Fruit fly (Drosophila melanogaster) whole organism, embryonic: ENCODE data around the gene Tsr1.

Experiments
- ATbp ChIP-seq: fragments of 200-800 bp; sonication (Bioruptor generic); optimal IDR thresholded peaks from 2 replicates; lab custom pipeline; 2017; ENCODE audit warnings: missing biosample characterization, mild to moderate bottlenecking, missing genetic modification characterization, missing genetic modification reagents
- CG10654 ChIP-seq: fragments of 200-800 bp; sonication (Bioruptor generic); optimal IDR thresholded peaks from 2 replicates; lab custom pipeline; 2016; ENCODE audit warnings: missing biosample characterization, missing genetic modification characterization
- CG12104 ChIP-seq: fragments of 200-800 bp; sonication (Bioruptor generic); optimal IDR thresholded peaks from 3 replicates; lab custom pipeline; 2016; ENCODE audit warnings: missing biosample characterization, missing genetic modification characterization
- CG12659 ChIP-seq: fragments of 200-800 bp; sonication (Bioruptor generic); optimal IDR thresholded peaks from 3 replicates; lab custom pipeline; 2017; ENCODE audit warnings: mild to moderate bottlenecking, missing biosample characterization, missing genetic modification reagents, missing genetic modification characterization
- CG1602 ChIP-seq: fragments of 200-800 bp; sonication (Bioruptor generic); optimal IDR thresholded peaks from 3 replicates; lab custom pipeline; 2016; ENCODE audit warnings: missing biosample characterization, missing genetic modification characterization
- CG16779 ChIP-seq: fragments of 200-800 bp; sonication (Bioruptor generic); IDR thresholded peaks from 2 replicates; pipeline ENCODE4 v1.3.6; 2022; ENCODE audit warnings: missing biosample characterization, missing genetic modification characterization
- CG17359 ChIP-seq: fragments of 200-800 bp; sonication (Bioruptor generic); optimal IDR thresholded peaks from 3 replicates; lab custom pipeline; 2018; ENCODE audit warnings: missing biosample characterization, mild to moderate bottlenecking, missing genetic modification characterization, moderate library complexity
- CG17912 ChIP-seq: fragments of 200-800 bp; sonication (Bioruptor generic); optimal IDR thresholded peaks from 2 replicates; lab custom pipeline; 2018; ENCODE audit warnings: missing biosample characterization, mild to moderate bottlenecking, missing genetic modification characterization
- CG2889 ChIP-seq: fragments of 200-800 bp; sonication (Bioruptor generic); IDR thresholded peaks from 3 replicates; pipeline ENCODE4 v1.3.6; 2022; ENCODE audit warnings: missing biosample characterization, missing genetic modification characterization
- CG31388 ChIP-seq: fragments of 200-800 bp; sonication (Bioruptor generic); optimal IDR thresholded peaks from 2 replicates; lab custom pipeline; 2016; ENCODE audit warnings: missing biosample characterization, missing genetic modification characterization
- CG3281 ChIP-seq: fragments of 200-800 bp; sonication (Bioruptor generic); optimal IDR thresholded peaks from 3 replicates; lab custom pipeline; 2017; ENCODE audit warnings: missing biosample characterization, mild to moderate bottlenecking, missing genetic modification characterization
- CG33213 ChIP-seq: fragments of 200-800 bp; sonication (Bioruptor generic); optimal IDR thresholded peaks from 3 replicates; lab custom pipeline; 2016; ENCODE audit warnings: missing biosample characterization, missing genetic modification characterization
- CG34224 ChIP-seq: fragments of 200-800 bp; sonication (Bioruptor generic); IDR thresholded peaks from 3 replicates; pipeline ENCODE4 v1.3.6; 2022; ENCODE audit warnings: missing biosample characterization, missing genetic modification characterization; ENCODE audit not compliant: partially characterized antibody
- CG4404 ChIP-seq: fragments of 200-800 bp; sonication (Bioruptor generic); IDR thresholded peaks from 2 replicates; pipeline ENCODE4 v1.3.6; 2022; ENCODE audit warnings: missing biosample characterization, missing genetic modification characterization
- CG4617 ChIP-seq: fragments of 200-800 bp; sonication (Bioruptor generic); optimal IDR thresholded peaks from 3 replicates; lab custom pipeline; 2016; ENCODE audit warnings: missing biosample characterization, missing genetic modification characterization, borderline replicate concordance
- CG6854 ChIP-seq: fragments of 200-800 bp; sonication (Bioruptor generic); optimal IDR thresholded peaks from 3 replicates; lab custom pipeline; 2017; ENCODE audit warnings: missing biosample characterization, mild to moderate bottlenecking, missing genetic modification characterization
- CG7839 ChIP-seq: fragments of 200-800 bp; sonication (Bioruptor generic); optimal IDR thresholded peaks from 3 replicates; lab custom pipeline; 2018; ENCODE audit warnings: missing biosample characterization, mild to moderate bottlenecking, missing genetic modification characterization, moderate library complexity
- CG8359 ChIP-seq: fragments of 200-800 bp; sonication (Bioruptor generic); optimal IDR thresholded peaks from 2 replicates; lab custom pipeline; 2017; ENCODE audit warnings: missing biosample characterization, mild to moderate bottlenecking, missing genetic modification characterization, borderline replicate concordance
- CG9609 ChIP-seq: fragments of 200-800 bp; sonication (Bioruptor generic); optimal IDR thresholded peaks from 3 replicates; lab custom pipeline; 2016; ENCODE audit warnings: missing biosample characterization, missing genetic modification characterization
- Dad ChIP-seq: fragments of 200-800 bp; sonication (Bioruptor generic); optimal IDR thresholded peaks from 3 replicates; lab custom pipeline; 2016; ENCODE audit warnings: missing biosample characterization, missing genetic modification characterization
- Fer2 ChIP-seq: fragments of 200-800 bp; sonication (Bioruptor generic); optimal IDR thresholded peaks from 2 replicates; lab custom pipeline; 2018; ENCODE audit warnings: missing biosample characterization, mild to moderate bottlenecking, missing genetic modification characterization, moderate library complexity
- Gug ChIP-seq: fragments of 200-800 bp; sonication (Bioruptor generic); IDR thresholded peaks from 4 replicates; pipeline ENCODE4 v1.3.6; 2022; ENCODE audit warnings: missing biosample characterization, missing genetic modification characterization
- Med ChIP-seq: fragments of 200-800 bp; sonication (Bioruptor generic); peaks from one replicate; lab custom pipeline; 2016; ENCODE audit warnings: missing biosample characterization, missing genetic modification characterization, mild to moderate bottlenecking, inconsistent platforms, moderate library complexity
- Mes4 ChIP-seq: fragments of 200-800 bp; sonication (Bioruptor generic); optimal IDR thresholded peaks from 2 replicates; lab custom pipeline; 2016; ENCODE audit warnings: missing biosample characterization, missing genetic modification characterization
- NfI ChIP-seq: fragments of 200-800 bp; sonication (Bioruptor generic); optimal IDR thresholded peaks from 3 replicates; lab custom pipeline; 2018; ENCODE audit warnings: missing biosample characterization, mild to moderate bottlenecking, missing genetic modification characterization, moderate library complexity
- Oaz ChIP-seq: fragments of 200-800 bp; sonication (Bioruptor generic); IDR thresholded peaks from 2 replicates; pipeline ENCODE4 v1.3.6; 2022; ENCODE audit warnings: missing biosample characterization, missing genetic modification characterization
- Vsx1 ChIP-seq: fragments of 200-800 bp; sonication (Bioruptor generic); optimal IDR thresholded peaks from 2 replicates; lab custom pipeline; 2017; ENCODE audit warnings: missing biosample characterization, mild to moderate bottlenecking, missing genetic modification characterization, missing genetic modification reagents
- bab2 ChIP-seq: fragments of 200-800 bp; sonication (Bioruptor generic); optimal IDR thresholded peaks from 2 replicates; lab custom pipeline; 2016; ENCODE audit warnings: missing biosample characterization, missing genetic modification characterization
- chif ChIP-seq, 2 experiments: fragments of 200-800 bp; sonication (Bioruptor generic); optimal IDR thresholded peaks; 3 replicates each; lab custom pipeline; 2016; ENCODE audit warnings: missing biosample characterization in 2 of 2, missing genetic modification characterization in 2 of 2
- chn ChIP-seq: fragments of 200-800 bp; sonication (Bioruptor generic); optimal IDR thresholded peaks from 2 replicates; lab custom pipeline; 2016; ENCODE audit warnings: missing biosample characterization, missing genetic modification characterization
- dmrt11E ChIP-seq: fragments of 200-800 bp; sonication (Bioruptor generic); optimal IDR thresholded peaks from 3 replicates; lab custom pipeline; 2018; ENCODE audit warnings: missing biosample characterization, mild to moderate bottlenecking, missing genetic modification characterization, moderate library complexity
- en ChIP-seq: fragments of 200-800 bp; sonication (Bioruptor generic); optimal IDR thresholded peaks from 2 replicates; lab custom pipeline; 2016; ENCODE audit warnings: missing biosample characterization, missing genetic modification characterization
- ewg ChIP-seq: fragments of 200-800 bp; sonication (Bioruptor generic); optimal IDR thresholded peaks from 3 replicates; lab custom pipeline; 2017; ENCODE audit warnings: mild to moderate bottlenecking, missing biosample characterization, missing genetic modification reagents, missing genetic modification characterization
- exex ChIP-seq: fragments of 200-800 bp; sonication (Bioruptor generic); optimal IDR thresholded peaks from 4 replicates; lab custom pipeline; 2018; ENCODE audit warnings: missing biosample characterization, mild to moderate bottlenecking, missing genetic modification characterization, moderate library complexity
- gcm ChIP-seq: fragments of 200-800 bp; sonication (Bioruptor generic); optimal IDR thresholded peaks from 2 replicates; lab custom pipeline; 2019; ENCODE audit warnings: missing biosample characterization, mild to moderate bottlenecking, missing genetic modification characterization, moderate library complexity
- her ChIP-seq: fragments of 200-800 bp; sonication (Bioruptor generic); optimal IDR thresholded peaks from 2 replicates; lab custom pipeline; 2016; ENCODE audit warnings: missing biosample characterization, missing genetic modification characterization
- mirr ChIP-seq: fragments of 200-800 bp; sonication (Bioruptor generic); optimal IDR thresholded peaks from 3 replicates; lab custom pipeline; 2018; ENCODE audit warnings: missing biosample characterization, mild to moderate bottlenecking, missing genetic modification characterization
- mld ChIP-seq: fragments of 200-800 bp; sonication (Bioruptor generic); IDR thresholded peaks from 3 replicates; pipeline ENCODE4 v1.3.6; 2022; ENCODE audit warnings: missing biosample characterization, missing genetic modification characterization; ENCODE audit not compliant: partially characterized antibody
- nom ChIP-seq: fragments of 200-800 bp; sonication (Bioruptor generic); optimal IDR thresholded peaks from 2 replicates; lab custom pipeline; 2017; ENCODE audit warnings: missing biosample characterization, missing genetic modification characterization, mild to moderate bottlenecking, moderate library complexity, missing genetic modification reagents
- peb ChIP-seq: fragments of 200-800 bp; sonication (Bioruptor generic); IDR thresholded peaks from 2 replicates; pipeline ENCODE4 v1.3.6; 2022; ENCODE audit warnings: missing biosample characterization, missing genetic modification characterization
- pita ChIP-seq: fragments of 200-800 bp; sonication (Bioruptor generic); optimal IDR thresholded peaks from 2 replicates; lab custom pipeline; 2017; ENCODE audit warnings: missing biosample characterization, mild to moderate bottlenecking, missing genetic modification characterization
- ranshi ChIP-seq: fragments of 200-800 bp; sonication (Bioruptor generic); IDR thresholded peaks from 2 replicates; pipeline ENCODE4 v1.3.6; 2022; ENCODE audit warnings: missing biosample characterization, missing genetic modification characterization
- row ChIP-seq: fragments of 200-800 bp; sonication (Bioruptor generic); IDR thresholded peaks from 3 replicates; pipeline ENCODE4 v1.3.6; 2022; ENCODE audit warnings: missing biosample characterization, missing genetic modification characterization
- run ChIP-seq: fragments of 200-800 bp; sonication (Bioruptor generic); optimal IDR thresholded peaks from 3 replicates; lab custom pipeline; 2018; ENCODE audit warnings: missing biosample characterization, mild to moderate bottlenecking, missing genetic modification characterization
- salm ChIP-seq: fragments of 200-800 bp; sonication (Bioruptor generic); optimal IDR thresholded peaks from 2 replicates; lab custom pipeline; 2018; ENCODE audit warnings: missing biosample characterization, mild to moderate bottlenecking, missing genetic modification characterization
- sens ChIP-seq: fragments of 200-800 bp; sonication (Bioruptor generic); peaks from one replicate; lab custom pipeline; 2016; ENCODE audit warnings: missing biosample characterization, missing genetic modification characterization
- slou ChIP-seq: fragments of 200-800 bp; sonication (Bioruptor generic); optimal IDR thresholded peaks from 3 replicates; lab custom pipeline; 2016; ENCODE audit warnings: missing biosample characterization, missing genetic modification characterization
- sna ChIP-seq: fragments of 200-800 bp; sonication (Bioruptor generic); IDR thresholded peaks from 2 replicates; pipeline ENCODE4 v1.3.6; 2022; ENCODE audit warnings: missing biosample characterization, missing genetic modification characterization; ENCODE audit not compliant: partially characterized antibody
- tna ChIP-seq: fragments of 200-800 bp; sonication (Bioruptor generic); IDR thresholded peaks from 2 replicates; pipeline ENCODE4 v1.3.6; 2022; ENCODE audit warnings: missing biosample characterization, missing genetic modification characterization; ENCODE audit not compliant: partially characterized antibody

The Tsr1 gene

dm6 chr3L:21317416-21318259 is 17.4 kb upstream of the Tsr1 start, which contains the start of gene Pc (continued):
- TF ChIP-seq salm (tag; lab: Kevin White, UChicago) (no peak), Vsx1 (GFP tag; lab: Kevin White, UChicago) (peak; percentile 16), ranshi (no peak), CG1602 (GFP tag; lab: Kevin White, UChicago) (no peak), pita (GFP tag; lab: Kevin White, UChicago) (peak; percentile 87), exex (tag; lab: Kevin White, UChicago) (no peak), chn (GFP tag; lab: Kevin White, UChicago) (no peak), CG3281 (GFP tag; lab: Kevin White, UChicago) (no peak), Med (peak; percentile 88), tna (GFP tag; lab: Robert Waterston, UW) (peak; percentile 69), peb (GFP tag; lab: Robert Waterston, UW) (no peak), CG12659 (GFP tag; lab: Kevin White, UChicago) (peak; percentile 82), ATbp (GFP tag; lab: Kevin White, UChicago) (no peak), ewg (no peak), CG12104 (GFP tag; lab: Kevin White, UChicago) (no peak), row (peak; percentile 18; the same call in 1 of the 3 replicates), sens (GFP tag; lab: Kevin White, UChicago) (peak; percentile 51), CG2889 (GFP tag; lab: Robert Waterston, UW) (no peak), bab2 (GFP tag; lab: Kevin White, UChicago) (no peak), CG31388 (GFP tag; lab: Kevin White, UChicago) (no peak), nom (no peak), Oaz (GFP tag; lab: Robert Waterston, UW) (no peak), Mes4 (GFP tag; lab: Kevin White, UChicago) (no peak), chif (GFP tag; optimal IDR thresholded peaks at IDR 0.05; lab: Kevin White, UChicago) (peak in 1 of 2 experiments; percentile 37), mld (peak; percentile 65; the same call in 1 of the 3 replicates), slou (no peak), CG17912 (GFP tag; lab: Kevin White, UChicago) (no peak), sna (peak; percentile 53; the same call in 1 of the 2 replicates), CG4617 (GFP tag; lab: Kevin White, UChicago) (peak; percentile 89), Dad (GFP tag; lab: Kevin White, UChicago) (peak; percentile 1), CG4404 (GFP tag; lab: Robert Waterston, UW) (no peak), run (no peak), CG34224 (GFP tag; lab: Robert Waterston, UW) (peak; percentile 79), CG10654 (GFP tag; lab: Kevin White, UChicago) (no peak), CG8359 (no peak), gcm (GFP tag; lab: Kevin White, UChicago) (no peak), en (GFP tag; lab: Kevin White, UChicago) (no peak), Gug (GFP tag; lab: Robert Waterston, UW) (no peak), CG33213 (GFP tag; lab: Kevin White, UChicago) (peak; percentile 78), mirr (GFP tag; lab: Kevin White, UChicago) (no peak), CG16779 (GFP tag; lab: Robert Waterston, UW) (no peak), dmrt11E (tag; lab: Kevin White, UChicago) (no peak), CG7839 (tag; lab: Kevin White, UChicago) (peak; percentile 9), NfI (GFP tag; lab: Kevin White, UChicago) (no peak), CG9609 (GFP tag; lab: Kevin White, UChicago) (peak; percentile 4), Fer2 (no peak), CG6854 (GFP tag; lab: Kevin White, UChicago) (no peak), her (GFP tag; lab: Kevin White, UChicago) (peak; percentile 12), CG17359 (tag; lab: Kevin White, UChicago) (no peak)
